Fruit fly (Drosophila melanogaster): ENCODE results near the gene wnd.

wnd gene

dm6 chr3L:19642448-19643020, 7.0 kb upstream of the wnd start, which contains the start of gene Rnf146:
Gene Rnf146 (minus strand): TSS chr3L:19642816.
- peak; percentile 23 for TF ChIP-seq CG17801 (GFP tag; optimal IDR thresholded peaks at IDR 0.05; ENCODE audit: partially characterized antibody)

DNA sequence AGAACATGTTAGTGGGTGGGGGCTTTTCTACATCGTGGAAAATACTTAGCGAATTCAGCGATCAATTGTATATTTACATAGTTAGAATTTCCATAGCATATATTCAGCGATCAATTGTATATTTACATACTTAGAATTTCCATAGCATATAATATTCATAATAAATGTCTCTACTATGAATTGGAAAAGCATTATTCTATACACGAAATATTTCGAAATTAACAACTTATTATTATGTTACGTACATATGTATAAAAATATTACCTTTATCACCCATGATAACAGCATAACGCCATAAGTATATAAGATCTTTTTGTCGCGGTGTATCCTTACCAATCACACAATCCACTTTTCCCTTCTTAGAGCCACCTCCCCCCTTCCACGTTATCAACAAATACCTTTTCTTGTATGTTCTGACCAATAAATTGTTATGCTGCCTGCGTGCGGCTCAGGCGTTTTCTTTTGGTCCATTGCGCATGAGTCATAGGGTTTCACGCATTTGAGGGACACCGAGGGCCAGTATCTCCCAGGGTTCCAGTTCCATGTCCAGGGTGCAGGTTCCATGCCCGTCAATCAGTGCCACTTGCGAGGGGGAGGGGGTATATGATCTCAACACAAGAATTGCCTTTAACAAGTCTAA, 1.4 kb upstream of the wnd start:
- no peak for TF ChIP-seq CG17801 (GFP tag; optimal IDR thresholded peaks at IDR 0.05; ENCODE audit: partially characterized antibody)

- TF ChIP-seq CG17801 (GFP tag; optimal IDR thresholded peaks at IDR 0.05; ENCODE audit: partially characterized antibody) = peak; percentile 61
Observed at dm6 chr3L:19634788-19635448, 665 bp downstream of the wnd start.

DNA sequence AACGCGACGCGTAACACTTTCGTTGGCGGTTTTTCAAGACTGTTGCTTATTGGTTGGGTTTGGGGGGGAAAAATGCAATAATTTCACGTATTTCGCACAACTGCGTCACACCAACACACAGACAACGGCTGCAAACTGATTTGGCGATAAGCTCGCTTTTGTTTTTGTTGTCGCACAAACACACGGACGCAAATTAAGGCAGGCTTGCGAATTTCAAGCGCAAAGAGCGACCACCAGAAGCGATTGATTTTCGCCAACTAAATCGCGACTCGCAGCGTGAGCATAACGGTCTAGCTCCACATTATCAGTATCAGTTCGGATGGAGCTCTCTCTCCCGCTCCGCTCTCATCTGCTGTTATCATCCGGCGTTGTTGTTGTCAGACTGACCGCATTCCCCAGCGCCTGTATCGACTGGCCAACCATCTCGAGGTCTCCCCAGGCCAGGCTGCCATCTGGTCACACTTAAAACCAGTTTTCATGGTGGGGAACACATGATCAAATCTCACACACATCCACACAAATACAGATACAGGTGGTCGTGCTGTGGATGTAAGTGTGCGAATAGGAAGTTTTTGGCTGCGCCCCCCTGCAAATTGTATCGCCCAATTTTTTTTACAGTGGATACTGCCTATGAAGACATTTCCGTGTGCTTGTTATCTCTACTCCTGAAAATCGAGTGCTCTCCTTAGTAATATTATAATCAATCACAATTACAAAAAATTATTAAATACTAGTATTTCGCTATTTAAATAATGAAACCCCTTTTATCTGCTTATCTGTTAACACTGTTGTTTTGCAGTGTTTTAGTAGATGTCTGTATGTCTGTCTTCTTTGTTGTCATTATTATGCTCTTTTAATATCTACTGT, 2.6 kb downstream of the wnd start:
- TF ChIP-seq CG17801 (GFP tag; optimal IDR thresholded peaks at IDR 0.05; ENCODE audit: partially characterized antibody) = peak; percentile 83

DNA sequence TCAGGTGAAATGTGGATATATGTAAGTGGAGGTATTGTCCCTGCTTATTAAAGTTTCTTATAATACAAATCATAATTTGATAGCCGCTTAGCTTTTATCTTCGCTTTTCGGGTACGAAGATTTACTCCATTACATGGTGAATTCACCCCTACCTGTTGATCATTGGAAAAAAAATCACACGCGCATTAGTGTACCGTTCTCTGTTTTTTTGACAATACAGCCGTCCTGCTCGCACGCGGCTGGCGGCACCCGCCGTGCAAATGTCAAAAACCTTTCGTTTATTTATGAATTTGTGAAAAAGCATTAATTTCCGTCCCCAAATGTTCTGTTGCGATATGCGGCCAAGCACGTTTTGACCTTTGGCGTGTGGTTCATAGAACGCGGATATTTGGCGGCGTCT, 3.7 kb downstream of the wnd start:
- TF ChIP-seq CG17801 (GFP tag; optimal IDR thresholded peaks at IDR 0.05; ENCODE audit: partially characterized antibody) = no peak

- no peak for TF ChIP-seq CG17801 (GFP tag; optimal IDR thresholded peaks at IDR 0.05; ENCODE audit: partially characterized antibody)
Observed at dm6 chr3L:19630701-19631100, 4.9 kb downstream of the wnd start.

- no peak for TF ChIP-seq CG17801 (GFP tag; optimal IDR thresholded peaks at IDR 0.05; ENCODE audit: partially characterized antibody)
Observed at dm6 chr3L:19618072-19618958, 17.3 kb downstream of the wnd start, which contains the start of gene asf1. Gene asf1 (plus strand): TSS chr3L:19618894.

DNA sequence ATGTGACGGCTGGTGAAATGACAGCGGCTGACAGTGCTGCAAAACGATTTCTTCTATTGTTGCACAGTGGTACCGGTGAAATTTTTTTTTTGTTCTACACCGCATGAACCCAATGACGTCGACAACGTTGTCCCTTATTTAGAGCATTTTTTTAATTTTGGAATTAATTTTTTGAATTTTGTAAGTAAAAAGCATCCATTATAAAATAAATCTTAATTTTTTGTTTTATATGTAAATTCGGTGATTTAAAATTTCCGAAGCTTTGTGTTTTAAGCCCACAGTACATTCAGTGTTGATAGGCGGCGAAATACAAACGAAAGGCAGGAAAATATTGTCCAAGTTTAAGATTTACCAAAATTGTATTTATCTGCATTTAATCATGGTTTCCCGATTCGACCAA, 23.4 kb downstream of the wnd start, which contains the start of the genes Lon and PIG-F:
Gene Lon (minus strand): TSS at position 28 of the 400 bp plus-strand sequence.
Gene PIG-F (plus strand): TSS at position 284 of the 400 bp plus-strand sequence.
- TF ChIP-seq CG17801 (GFP tag; optimal IDR thresholded peaks at IDR 0.05; ENCODE audit: partially characterized antibody) = peak; percentile 99

DNA sequence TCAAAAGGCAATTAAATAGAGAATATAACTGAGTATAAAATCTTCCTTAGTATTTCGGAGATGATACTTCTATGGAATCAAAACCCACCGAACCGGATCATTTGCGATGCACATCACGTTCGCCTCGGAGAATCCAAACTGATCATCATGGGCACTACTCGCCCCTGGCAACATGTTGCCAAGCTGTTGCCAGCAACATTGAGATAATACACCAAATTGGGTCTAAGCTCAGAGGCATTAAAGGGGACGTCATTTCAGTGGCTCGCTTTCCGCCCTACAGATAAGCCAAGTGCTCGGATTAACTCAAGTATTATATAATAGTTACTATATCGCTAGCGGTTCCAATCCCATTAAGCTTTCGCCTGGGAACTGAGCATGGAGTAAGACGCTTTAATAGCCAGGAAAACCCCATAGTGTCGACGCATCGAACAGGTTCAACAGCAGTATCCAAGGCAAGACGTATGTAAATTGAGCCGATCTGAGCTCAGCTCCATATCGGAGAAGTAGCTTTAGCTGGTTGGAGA, 29.5 kb downstream of the wnd start, which contains the start of the genes lush and CG9372:
Gene lush (minus strand): TSS at position 117 of the 524 bp plus-strand sequence.
Gene CG9372 (plus strand): TSS at position 235 of the 524 bp plus-strand sequence.
- TF ChIP-seq CG17801 (GFP tag; optimal IDR thresholded peaks at IDR 0.05; ENCODE audit: partially characterized antibody) = no peak

dm6 chr3L:19601413-19601812, 34.2 kb downstream of the wnd start, which contains the start of gene CG9368:
Gene CG9368 (plus strand): TSS chr3L:19601633.
- TF ChIP-seq CG17801 (GFP tag; optimal IDR thresholded peaks at IDR 0.05; ENCODE audit: partially characterized antibody) = no peak

dm6 chr3L:19598369-19599148, 37.0 kb downstream of the wnd start, which contains the start of the genes ash1 and Taf6:
Gene ash1 (minus strand): TSS chr3L:19598755.
Gene Taf6 (plus strand): TSS chr3L:19599088.
- TF ChIP-seq CG17801 (GFP tag; optimal IDR thresholded peaks at IDR 0.05; ENCODE audit: partially characterized antibody) = no peak

DNA sequence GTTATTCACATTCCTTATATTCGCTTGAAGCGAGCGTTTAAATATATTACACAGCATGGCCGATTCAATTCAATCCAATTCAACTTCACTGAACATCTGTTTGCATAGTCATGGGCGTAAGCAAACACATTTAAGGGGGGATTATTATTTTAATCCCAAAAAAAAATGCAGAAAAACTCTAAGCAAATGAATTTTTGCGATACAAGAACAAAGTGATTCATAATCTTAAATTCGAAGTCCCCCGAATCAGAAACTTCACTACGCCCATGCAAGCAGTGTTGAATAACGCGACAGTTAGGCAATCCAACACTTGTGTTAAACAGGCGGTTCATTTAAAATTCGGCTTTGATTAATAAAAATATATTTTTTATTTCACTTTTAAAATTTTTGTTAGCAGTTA, 45.2 kb downstream of the wnd start, which contains the start of gene CG14100:
Gene CG14100 (minus strand): TSS at position 103 of the 400 bp plus-strand sequence.
- TF ChIP-seq CG17801 (GFP tag; optimal IDR thresholded peaks at IDR 0.05; ENCODE audit: partially characterized antibody) = peak; percentile 100

dm6 chr3L:19585979-19586378, 49.6 kb downstream of the wnd start, which contains the start of the genes CG9231 and CG9330:
Gene CG9231 (minus strand): TSS chr3L:19586003.
Gene CG9330 (plus strand): TSS chr3L:19586253.
- peak; percentile 20 for TF ChIP-seq CG17801 (GFP tag; optimal IDR thresholded peaks at IDR 0.05; ENCODE audit: partially characterized antibody)

Measured in ovary, adult (tissue).